Worm (Caenorhabditis elegans): ENCODE results near the gene R11D1.13.

DNA sequence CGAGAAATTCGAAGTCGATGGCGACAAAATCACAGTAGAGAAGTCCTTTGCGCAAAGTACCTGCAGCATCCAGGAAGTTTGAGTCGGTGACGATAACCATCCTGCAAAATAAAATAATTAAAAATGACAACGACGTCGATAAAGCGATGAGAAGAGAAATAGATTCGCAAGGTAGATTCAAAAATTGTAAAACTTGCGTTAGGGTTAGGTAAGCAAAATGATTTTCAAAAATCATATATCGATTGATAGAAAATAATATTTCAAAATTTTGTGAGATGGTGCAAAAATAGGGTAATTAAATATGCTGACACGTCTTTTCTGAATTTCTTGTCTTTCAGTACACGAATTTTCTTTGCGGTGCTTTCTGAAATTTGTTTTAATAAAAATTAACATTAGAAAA is 31.8 kb upstream of the R11D1.13 start, which contains the start of gene parn-1:
- no peak for TF ChIP-seq pax-1 (tag; optimal IDR thresholded peaks at IDR 0.05)
- TF ChIP-seq unc-86 (tag; optimal IDR thresholded peaks at IDR 0.05) = no peak
- TF ChIP-seq mec-3 (tag; optimal IDR thresholded peaks at IDR 0.05; ENCODE audit: borderline replicate concordance) = no peak
- TF ChIP-seq ttx-3 (tag; optimal IDR thresholded peaks at IDR 0.05) = no peak
- TF ChIP-seq C08G9.2 (tag; optimal IDR thresholded peaks at IDR 0.05) = no peak
- TF ChIP-seq nfya-1 (tag; optimal IDR thresholded peaks at IDR 0.05) = no peak
- no peak for TF ChIP-seq ama-1 (optimal IDR thresholded peaks at IDR 0.05)
